Worm (Caenorhabditis elegans): ENCODE data around the gene F09A5.3.

ce11 chrX:13158487-13158886, 17.1 kb downstream of the F09A5.3 start:
- no peak for TF ChIP-seq drap-1 (GFP tag; optimal IDR thresholded peaks at IDR 0.05)
- no peak for TF ChIP-seq ceh-39 (tag; optimal IDR thresholded peaks at IDR 0.05)
- no peak for TF ChIP-seq snpc-4 (tag; optimal IDR thresholded peaks at IDR 0.05)
- TF ChIP-seq mep-1 (tag; optimal IDR thresholded peaks at IDR 0.05): no peak
- TF ChIP-seq lsy-2 (tag; optimal IDR thresholded peaks at IDR 0.05): no peak
- TF ChIP-seq nhr-237 (tag; optimal IDR thresholded peaks at IDR 0.05): no peak
- no peak for TF ChIP-seq unc-62 (GFP tag; optimal IDR thresholded peaks at IDR 0.05)
- TF ChIP-seq M03D4.4 (tag; optimal IDR thresholded peaks at IDR 0.05): no peak
- TF ChIP-seq unc-39 (tag; optimal IDR thresholded peaks at IDR 0.05): no peak
- no peak for TF ChIP-seq elt-1 (tag; optimal IDR thresholded peaks at IDR 0.05; ENCODE audit: borderline replicate concordance, insufficient read depth)
